Fruit fly (Drosophila melanogaster): Measurements from ENCODE around the gene CG32240.

Gene CG32240

dm6 chr3L:4397874-4398273 lies 16.4 kb upstream of the CG32240 start:
- TF ChIP-seq foxo (GFP tag; optimal IDR thresholded peaks at IDR 0.05) = no peak
- no peak for TF ChIP-seq Abd-B (GFP tag; optimal IDR thresholded peaks at IDR 0.05)

dm6 chr3L:4397137-4397536 lies 15.7 kb upstream of the CG32240 start:
- TF ChIP-seq Jra (GFP tag; optimal IDR thresholded peaks at IDR 0.05) (no peak), tai (GFP tag; optimal IDR thresholded peaks at IDR 0.05) (no peak), Dfd (GFP tag; optimal IDR thresholded peaks at IDR 0.05) (no peak), br (GFP tag; optimal IDR thresholded peaks at IDR 0.05) (no peak), woc (GFP tag; optimal IDR thresholded peaks at IDR 0.05) (no peak)

dm6 chr3L:4396372-4396771 lies 14.9 kb upstream of the CG32240 start:
- TF ChIP-seq Hnf4 (GFP tag; optimal IDR thresholded peaks at IDR 0.05) = no peak
- no peak for TF ChIP-seq Dfd (GFP tag; optimal IDR thresholded peaks at IDR 0.05)
- TF ChIP-seq dmrt93B (GFP tag; optimal IDR thresholded peaks at IDR 0.05) = no peak
- no peak for TF ChIP-seq Vsx2 (GFP tag; optimal IDR thresholded peaks at IDR 0.05; ENCODE audit: partially characterized antibody)
- no peak for TF ChIP-seq tai (GFP tag; optimal IDR thresholded peaks at IDR 0.05)
- no peak for TF ChIP-seq Jra (GFP tag; optimal IDR thresholded peaks at IDR 0.05)
- TF ChIP-seq Dif (GFP tag; optimal IDR thresholded peaks at IDR 0.05; ENCODE audit: partially characterized antibody) = no peak
- no peak for TF ChIP-seq pan (optimal IDR thresholded peaks at IDR 0.05)
- no peak for TF ChIP-seq psq (GFP tag; optimal IDR thresholded peaks at IDR 0.05)
- no peak for TF ChIP-seq Myc (optimal IDR thresholded peaks at IDR 0.05)
- TF ChIP-seq N (GFP tag; optimal IDR thresholded peaks at IDR 0.05) = no peak
- TF ChIP-seq Abd-B (GFP tag; optimal IDR thresholded peaks at IDR 0.05) = no peak

dm6 chr3L:4395501-4396073 lies 14.2 kb upstream of the CG32240 start:
- TF ChIP-seq psq (GFP tag; optimal IDR thresholded peaks at IDR 0.05) (peak; percentile 15), rgr (GFP tag; optimal IDR thresholded peaks at IDR 0.05) (peak; percentile 14), CG32264 (GFP tag; optimal IDR thresholded peaks at IDR 0.05) (no peak), Hr78 (GFP tag; optimal IDR thresholded peaks at IDR 0.05) (no peak), fru (GFP tag; optimal IDR thresholded peaks at IDR 0.05) (peak; percentile 15), CrebA (GFP tag; optimal IDR thresholded peaks at IDR 0.05; ENCODE audit: borderline replicate concordance) (no peak), sage (GFP tag; optimal IDR thresholded peaks at IDR 0.05) (no peak), usp (GFP tag; optimal IDR thresholded peaks at IDR 0.05) (no peak), Dif (GFP tag; optimal IDR thresholded peaks at IDR 0.05; ENCODE audit: partially characterized antibody) (no peak), jim (GFP tag; optimal IDR thresholded peaks at IDR 0.05) (no peak), Sp1 (GFP tag; optimal IDR thresholded peaks at IDR 0.05) (peak; percentile 30), brk (GFP tag; optimal IDR thresholded peaks at IDR 0.05) (no peak), ey (GFP tag; optimal IDR thresholded peaks at IDR 0.05) (peak; percentile 25), br (GFP tag; optimal IDR thresholded peaks at IDR 0.05) (peak; percentile 0), sv (GFP tag; optimal IDR thresholded peaks at IDR 0.05) (no peak), Abd-B (GFP tag; optimal IDR thresholded peaks at IDR 0.05) (no peak), dl (GFP tag; optimal IDR thresholded peaks at IDR 0.05; ENCODE audit: insufficient read depth in 1 of 2, partially characterized antibody in 2 of 2) (no peak), h (GFP tag; optimal IDR thresholded peaks at IDR 0.05) (peak; percentile 24), dsf (GFP tag; optimal IDR thresholded peaks at IDR 0.05; ENCODE audit: borderline replicate concordance) (no peak), foxo (GFP tag; optimal IDR thresholded peaks at IDR 0.05) (peak in 1 of 2 experiments; percentile 43), dmrt93B (GFP tag; optimal IDR thresholded peaks at IDR 0.05) (no peak), OdsH (GFP tag; optimal IDR thresholded peaks at IDR 0.05) (no peak), N (GFP tag; optimal IDR thresholded peaks at IDR 0.05) (no peak), HLH106 (tag; optimal IDR thresholded peaks at IDR 0.05) (peak; percentile 7)

dm6 chr3L:4393642-4394041 lies 12.2 kb upstream of the CG32240 start:
- TF ChIP-seq Vsx2 (GFP tag; optimal IDR thresholded peaks at IDR 0.05; ENCODE audit: partially characterized antibody) = no peak
- TF ChIP-seq ey (GFP tag; optimal IDR thresholded peaks at IDR 0.05) = no peak
- TF ChIP-seq lola (GFP tag; optimal IDR thresholded peaks at IDR 0.05) = no peak
- TF ChIP-seq psq (GFP tag; optimal IDR thresholded peaks at IDR 0.05) = no peak
- no peak for TF ChIP-seq brk (GFP tag; optimal IDR thresholded peaks at IDR 0.05)
- no peak for TF ChIP-seq usp (GFP tag; optimal IDR thresholded peaks at IDR 0.05)
- no peak for TF ChIP-seq Hr83 (GFP tag; optimal IDR thresholded peaks at IDR 0.05; ENCODE audit: poor library complexity, severe bottlenecking)
- TF ChIP-seq pan (optimal IDR thresholded peaks at IDR 0.05) = no peak
- TF ChIP-seq Hnf4 (GFP tag; optimal IDR thresholded peaks at IDR 0.05) = no peak
